Fruit fly (Drosophila melanogaster): Measurements from ENCODE around the gene CG13293.

- TF ChIP-seq Blimp-1 (GFP tag; optimal IDR thresholded peaks at IDR 0.05) (no peak), Six4 (GFP tag; optimal IDR thresholded peaks at IDR 0.05) (no peak)
These were observed 28.2 kb downstream of the CG13293 start for dm6 chr3L:6110673-6111449.
